Fruit fly (Drosophila melanogaster): Measurements from ENCODE around the gene Top2.
A peak's percentile ranks its signal among the peaks of the same experiment; 100 is the strongest.

The Top2 gene

DNA sequence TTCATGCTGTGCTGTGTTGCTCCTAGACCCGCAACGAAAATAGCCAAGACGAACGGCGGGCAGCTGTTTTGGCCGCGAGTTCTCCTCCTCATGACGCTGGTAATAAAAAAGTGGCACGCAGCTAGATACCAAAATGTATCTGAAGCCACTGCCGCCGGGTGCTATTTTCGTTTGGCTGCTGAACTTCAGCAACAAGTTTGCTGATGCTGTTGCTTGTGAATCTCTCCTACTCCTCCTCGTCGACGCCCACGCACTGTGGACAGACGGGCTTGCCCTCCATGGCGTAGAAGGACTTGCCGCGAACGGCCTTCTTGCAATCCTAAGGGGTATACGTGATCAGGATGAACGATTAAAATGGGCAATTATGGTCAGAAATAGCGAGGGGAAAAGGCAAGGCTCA lies 49.9 kb downstream of the Top2 start:
- peak; percentile 17; the same call in 1 of the 2 replicates for TF ChIP-seq CG32121 (GFP tag; IDR thresholded peaks at IDR 0.05)
- TF ChIP-seq CG12605 (GFP tag; IDR thresholded peaks at IDR 0.05): no peak

- TF ChIP-seq CG14655 (GFP tag; optimal IDR thresholded peaks at IDR 0.05) (no peak), CG34367 (tag; optimal IDR thresholded peaks at IDR 0.05) (no peak), CG13204 (GFP tag; optimal IDR thresholded peaks at IDR 0.05) (no peak), Snoo (tag; optimal IDR thresholded peaks at IDR 0.05) (no peak), fd96Ca (GFP tag; IDR thresholded peaks at IDR 0.05) (no peak), Pif1B (GFP tag; optimal IDR thresholded peaks at IDR 0.05) (no peak), CG8301 (tag; optimal IDR thresholded peaks at IDR 0.05) (no peak), gl (tag; optimal IDR thresholded peaks at IDR 0.05) (no peak), CG17806 (tag; optimal IDR thresholded peaks at IDR 0.05) (no peak), CG4496 (GFP tag; IDR thresholded peaks at IDR 0.05) (no peak), Ets98B (GFP tag; IDR thresholded peaks at IDR 0.05) (no peak), D1 (tag; optimal IDR thresholded peaks at IDR 0.05) (no peak), Pif1A (GFP tag; optimal IDR thresholded peaks at IDR 0.05) (no peak), CG9948 (tag; optimal IDR thresholded peaks at IDR 0.05) (no peak), CG10348 (GFP tag; IDR thresholded peaks at IDR 0.05) (no peak), CG8159 (tag; optimal IDR thresholded peaks at IDR 0.05) (no peak)
These were observed 50.6 kb downstream of the Top2 start for dm6 chr2L:19402667-19403066.

DNA sequence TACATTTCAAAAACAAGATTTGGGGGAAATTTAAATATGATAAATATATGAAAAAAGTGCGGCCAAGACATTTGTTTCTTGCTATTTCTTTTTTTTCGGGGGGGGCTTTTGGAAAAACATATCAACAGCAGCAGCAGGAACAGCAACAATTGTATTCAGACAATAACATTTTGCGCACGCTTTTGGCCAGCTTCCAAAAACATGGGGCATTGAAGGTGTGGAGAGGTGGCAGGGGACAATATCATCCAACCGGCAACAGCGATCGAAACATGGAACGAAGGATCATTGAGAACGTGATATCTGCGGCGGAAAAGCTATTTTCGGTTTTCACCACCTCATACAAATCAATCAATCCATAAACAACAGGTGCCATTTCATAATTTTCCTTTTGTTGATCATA lies 51.4 kb downstream of the Top2 start:
- TF ChIP-seq CG8159 (tag; optimal IDR thresholded peaks at IDR 0.05) (no peak), gl (tag; optimal IDR thresholded peaks at IDR 0.05) (no peak), CG9948 (tag; optimal IDR thresholded peaks at IDR 0.05) (no peak), CG32121 (GFP tag; IDR thresholded peaks at IDR 0.05) (no peak), Pif1A (GFP tag; optimal IDR thresholded peaks at IDR 0.05) (no peak)

DNA sequence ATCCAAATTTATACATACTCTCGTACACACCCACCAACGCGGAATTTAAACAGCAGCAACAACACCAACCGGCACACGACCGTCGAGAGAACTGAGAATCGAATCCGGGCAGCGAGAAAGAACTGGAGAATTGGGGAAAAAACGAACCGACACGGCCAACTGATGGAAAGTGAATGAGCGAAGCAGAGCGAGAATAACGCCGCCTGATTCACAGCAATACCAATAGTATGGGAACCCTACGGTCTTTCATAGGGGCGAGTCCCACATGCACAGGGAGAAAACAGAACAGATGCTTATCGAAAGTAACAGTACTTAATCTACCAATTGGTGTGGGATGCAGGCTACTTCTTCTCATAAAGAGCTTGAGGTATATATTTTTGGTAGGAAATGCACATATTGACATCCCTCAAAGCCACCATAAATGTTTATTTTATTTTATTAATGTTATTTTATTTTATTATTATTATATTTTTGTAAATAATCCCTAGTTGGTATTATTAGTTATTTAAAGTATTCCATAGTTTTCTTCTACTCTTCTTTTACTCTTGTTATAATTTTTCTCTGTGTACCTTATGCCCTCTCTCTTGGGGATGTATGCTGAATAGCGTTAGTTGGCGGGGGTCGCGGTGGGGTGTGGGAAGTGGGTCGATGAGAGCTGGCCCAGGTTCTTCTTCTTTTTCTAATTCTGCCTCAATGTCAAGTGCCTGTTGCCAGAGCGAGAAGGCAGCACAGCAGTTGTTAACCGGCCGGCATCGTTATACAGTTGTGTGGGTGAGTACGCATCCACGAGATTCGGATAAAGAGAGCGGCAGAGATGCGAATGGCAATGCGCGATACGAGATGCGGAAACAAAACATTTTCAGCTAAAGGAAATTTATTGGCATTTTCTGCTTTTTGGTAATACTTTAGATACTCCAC lies 54.7 kb downstream of the Top2 start, which contains the start of gene CG17544:
TSS of gene CG17544 (minus strand) at position 177 of the 918 bp plus-strand sequence.
- TF ChIP-seq fd96Ca (GFP tag; IDR thresholded peaks at IDR 0.05): peak; percentile 66
- no peak for TF ChIP-seq EcR (GFP tag; optimal IDR thresholded peaks at IDR 0.05)
- TF ChIP-seq CG8301 (tag; optimal IDR thresholded peaks at IDR 0.05): peak; percentile 51
- TF ChIP-seq CG10348 (GFP tag; IDR thresholded peaks at IDR 0.05): no peak
- TF ChIP-seq CG32121 (GFP tag; IDR thresholded peaks at IDR 0.05): peak; percentile 49; the same call in 1 of the 2 replicates
- TF ChIP-seq CG14655 (GFP tag; optimal IDR thresholded peaks at IDR 0.05): peak; percentile 88
- no peak for TF ChIP-seq D1 (tag; optimal IDR thresholded peaks at IDR 0.05)
- TF ChIP-seq Snoo (tag; optimal IDR thresholded peaks at IDR 0.05): peak; percentile 83
- no peak for TF ChIP-seq Pif1B (GFP tag; optimal IDR thresholded peaks at IDR 0.05)
- TF ChIP-seq gl (tag; optimal IDR thresholded peaks at IDR 0.05): no peak
- peak; percentile 71 for TF ChIP-seq CG13204 (GFP tag; optimal IDR thresholded peaks at IDR 0.05)
- TF ChIP-seq CG12605 (GFP tag; IDR thresholded peaks at IDR 0.05): peak; percentile 76
- peak; percentile 56; the same call in 2 of the 3 replicates for TF ChIP-seq CG4496 (GFP tag; IDR thresholded peaks at IDR 0.05)
- TF ChIP-seq CG34367 (tag; optimal IDR thresholded peaks at IDR 0.05): peak; percentile 63
- peak; percentile 85 for TF ChIP-seq CG8159 (tag; optimal IDR thresholded peaks at IDR 0.05)
- peak; percentile 46 for TF ChIP-seq Ets98B (GFP tag; IDR thresholded peaks at IDR 0.05)
- TF ChIP-seq rn (GFP tag; IDR thresholded peaks at IDR 0.05): no peak; the same call in 1 of the 2 replicates
- TF ChIP-seq CG15710 (tag; optimal IDR thresholded peaks at IDR 0.05): peak; percentile 83
- TF ChIP-seq Pif1A (GFP tag; optimal IDR thresholded peaks at IDR 0.05): peak; percentile 41
- TF ChIP-seq CG17806 (tag; optimal IDR thresholded peaks at IDR 0.05): peak; percentile 77
- peak; percentile 84 for TF ChIP-seq CG9948 (tag; optimal IDR thresholded peaks at IDR 0.05)

DNA sequence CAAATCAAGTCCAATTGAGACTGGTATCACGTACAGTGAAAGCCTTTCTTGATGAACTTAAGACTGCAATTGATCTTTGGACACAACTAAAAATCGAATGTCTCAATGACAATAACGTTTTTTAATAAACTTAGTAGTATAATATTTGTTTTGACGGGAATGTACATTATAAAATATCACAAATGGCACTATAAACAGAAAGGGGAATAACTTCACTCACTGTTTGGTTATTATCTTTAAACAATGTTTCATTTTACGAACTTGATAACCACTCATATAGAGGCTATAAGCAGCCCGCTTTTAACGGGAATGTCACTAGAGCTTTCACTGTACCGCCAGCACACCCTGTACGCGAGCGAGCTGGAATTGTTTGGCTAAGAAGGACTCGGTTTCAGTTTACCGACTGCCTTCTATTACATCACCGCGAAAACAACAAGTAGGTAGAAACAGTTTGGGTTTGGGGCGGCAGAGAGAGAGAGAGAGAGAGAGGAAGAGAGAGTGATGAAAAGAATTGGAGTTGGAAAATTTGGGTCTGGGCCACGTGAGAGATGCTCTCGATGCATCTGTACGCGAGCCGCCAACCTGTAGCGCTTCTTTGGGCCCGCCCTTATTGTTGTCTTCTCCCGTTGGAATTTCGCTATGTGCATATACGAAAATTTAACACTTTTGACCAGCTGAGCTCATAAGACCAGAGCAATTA lies 55.5 kb downstream of the Top2 start:
- TF ChIP-seq CG32121 (GFP tag; IDR thresholded peaks at IDR 0.05) (no peak), CG8301 (tag; optimal IDR thresholded peaks at IDR 0.05) (peak; percentile 50), CG9948 (tag; optimal IDR thresholded peaks at IDR 0.05) (peak; percentile 38), D1 (tag; optimal IDR thresholded peaks at IDR 0.05) (no peak), CG13204 (GFP tag; optimal IDR thresholded peaks at IDR 0.05) (no peak), CG8159 (tag; optimal IDR thresholded peaks at IDR 0.05) (peak; percentile 48), fd96Ca (GFP tag; IDR thresholded peaks at IDR 0.05) (no peak), Pif1A (GFP tag; optimal IDR thresholded peaks at IDR 0.05) (peak; percentile 60), CG12605 (GFP tag; IDR thresholded peaks at IDR 0.05) (peak; percentile 66), CG17806 (tag; optimal IDR thresholded peaks at IDR 0.05) (peak; percentile 27), CG34367 (tag; optimal IDR thresholded peaks at IDR 0.05) (no peak), rn (GFP tag; IDR thresholded peaks at IDR 0.05) (no peak), Pif1B (GFP tag; optimal IDR thresholded peaks at IDR 0.05) (no peak), Ets98B (GFP tag; IDR thresholded peaks at IDR 0.05) (no peak), CG14655 (GFP tag; optimal IDR thresholded peaks at IDR 0.05) (peak; percentile 69), CG4496 (GFP tag; IDR thresholded peaks at IDR 0.05) (0 out of 3 replicates have a peak, but pooled peaks have one; percentile 18), CG10348 (GFP tag; IDR thresholded peaks at IDR 0.05) (no peak), Snoo (tag; optimal IDR thresholded peaks at IDR 0.05) (peak; percentile 61), CG15710 (tag; optimal IDR thresholded peaks at IDR 0.05) (peak; percentile 44)

All from whole organism, pupa.